Worm (Caenorhabditis elegans) whole organism, L2 larva: Measurements from ENCODE around the gene hmg-12.

Experiments
- C34F6.9 ChIP-seq: fragments of 150-350 bp; optimal IDR thresholded peaks from 2 replicates; lab custom pipeline; 2014; ENCODE audit warnings: missing biosample characterization, missing genetic modification characterization
- F13H6.1 ChIP-seq: sonication (generic microtip); optimal IDR thresholded peaks from 2 replicates; lab custom pipeline; 2016; ENCODE audit warnings: missing genetic modification characterization, missing compliant biosample characterization
- R02D3.7 ChIP-seq: fragments of 150-350 bp; optimal IDR thresholded peaks from 2 replicates; lab custom pipeline; 2014; ENCODE audit warnings: missing biosample characterization, missing genetic modification characterization
- Y55F3AM.14 ChIP-seq: fragments of 200-800 bp; sonication (Bioruptor generic); optimal IDR thresholded peaks from 2 replicates; lab custom pipeline; 2018; ENCODE audit warnings: mild to moderate bottlenecking, missing genetic modification characterization, missing compliant biosample characterization
- ZK546.5 ChIP-seq: sonication (generic microtip); optimal IDR thresholded peaks from 2 replicates; lab custom pipeline; 2017; ENCODE audit warnings: missing biosample characterization, missing genetic modification characterization
- alr-1 ChIP-seq: fragments of 150-350 bp; optimal IDR thresholded peaks from 2 replicates; lab custom pipeline; 2014; ENCODE audit warnings: missing biosample characterization, missing genetic modification characterization
- aly-2 ChIP-seq: fragments of 150-350 bp; optimal IDR thresholded peaks from 2 replicates; lab custom pipeline; 2014; ENCODE audit warnings: missing biosample characterization, missing genetic modification characterization
- ama-1 ChIP-seq: fragments of 150-350 bp; optimal IDR thresholded peaks from 2 replicates; lab custom pipeline; 2018; ENCODE audit warnings: inconsistent platforms
- blmp-1 ChIP-seq: sonication (generic microtip); optimal IDR thresholded peaks from 2 replicates; lab custom pipeline; 2017; ENCODE audit warnings: missing genetic modification characterization, mild to moderate bottlenecking, missing compliant biosample characterization, antibody characterized with exemption, moderate library complexity; ENCODE audit not compliant: insufficient read depth
- ceh-16 ChIP-seq: fragments of 150-350 bp; optimal IDR thresholded peaks from 2 replicates; lab custom pipeline; 2014; ENCODE audit warnings: missing biosample characterization, missing genetic modification characterization
- crh-2 ChIP-seq: sonication (generic microtip); optimal IDR thresholded peaks from 2 replicates; lab custom pipeline; 2017; ENCODE audit warnings: missing biosample characterization, missing genetic modification characterization
- dmd-4 ChIP-seq: sonication (generic microtip); optimal IDR thresholded peaks from 2 replicates; lab custom pipeline; 2017; ENCODE audit warnings: missing biosample characterization, missing genetic modification characterization
- egl-27 ChIP-seq: sonication (generic microtip); optimal IDR thresholded peaks from 3 replicates; lab custom pipeline; 2017; ENCODE audit warnings: missing biosample characterization, missing genetic modification reagents, missing genetic modification characterization
- elt-1 ChIP-seq: fragments of 150-350 bp; optimal IDR thresholded peaks from 2 replicates; lab custom pipeline; 2014; ENCODE audit warnings: missing biosample characterization, missing genetic modification characterization
- fos-1 ChIP-seq: fragments of 150-350 bp; optimal IDR thresholded peaks from 2 replicates; lab custom pipeline; 2014; ENCODE audit warnings: missing biosample characterization, missing genetic modification characterization
- gmeb-1 ChIP-seq: fragments of 150-350 bp; optimal IDR thresholded peaks from 2 replicates; lab custom pipeline; 2014; ENCODE audit warnings: missing biosample characterization, missing genetic modification characterization
- lin-39 ChIP-seq: fragments of 150-350 bp; optimal IDR thresholded peaks from 2 replicates; lab custom pipeline; 2014; ENCODE audit warnings: missing biosample characterization, missing genetic modification reagents, missing genetic modification characterization
- mbf-1 ChIP-seq: sonication (generic microtip); optimal IDR thresholded peaks from 2 replicates; lab custom pipeline; 2017; ENCODE audit warnings: missing biosample characterization, missing genetic modification characterization
- nhr-10 ChIP-seq: sonication (generic microtip); optimal IDR thresholded peaks from 2 replicates; lab custom pipeline; 2017; ENCODE audit warnings: missing biosample characterization, missing genetic modification characterization
- nhr-11 ChIP-seq: fragments of 150-350 bp; optimal IDR thresholded peaks from 2 replicates; lab custom pipeline; 2014; ENCODE audit warnings: missing biosample characterization, missing genetic modification characterization
- nhr-129 ChIP-seq: fragments of 150-350 bp; optimal IDR thresholded peaks from 2 replicates; lab custom pipeline; 2014; ENCODE audit warnings: missing biosample characterization, missing genetic modification characterization
- nhr-23 ChIP-seq: fragments of 150-350 bp; optimal IDR thresholded peaks from 2 replicates; lab custom pipeline; 2014; ENCODE audit warnings: missing biosample characterization, missing genetic modification reagents, missing genetic modification characterization
- nhr-237 ChIP-seq: fragments of 150-350 bp; optimal IDR thresholded peaks from 2 replicates; lab custom pipeline; 2014; ENCODE audit warnings: missing biosample characterization, missing genetic modification characterization
- nhr-25 ChIP-seq: fragments of 150-350 bp; sonication (generic microtip); optimal IDR thresholded peaks from 3 replicates; lab custom pipeline; 2014; ENCODE audit warnings: missing biosample characterization, missing genetic modification characterization
- nhr-6 ChIP-seq: fragments of 150-350 bp; optimal IDR thresholded peaks from 2 replicates; lab custom pipeline; 2014; ENCODE audit warnings: missing biosample characterization, missing genetic modification characterization
- nhr-77 ChIP-seq: fragments of 150-350 bp; optimal IDR thresholded peaks from 2 replicates; lab custom pipeline; 2014; ENCODE audit warnings: missing biosample characterization, missing genetic modification characterization
- peb-1 ChIP-seq: fragments of 150-350 bp; optimal IDR thresholded peaks from 2 replicates; lab custom pipeline; 2014; ENCODE audit warnings: missing biosample characterization, missing genetic modification characterization
- sem-4 ChIP-seq: fragments of 150-350 bp; optimal IDR thresholded peaks from 2 replicates; lab custom pipeline; 2014; ENCODE audit warnings: missing biosample characterization, missing genetic modification reagents, missing genetic modification characterization
- sma-3 ChIP-seq: sonication (generic microtip); optimal IDR thresholded peaks from 2 replicates; lab custom pipeline; 2016; ENCODE audit warnings: missing genetic modification reagents, missing genetic modification characterization, missing compliant biosample characterization
- sma-9 ChIP-seq, 2 experiments: fragments of 150-350 bp in 1 of 2; sonication (generic microtip) in 1 of 2; optimal IDR thresholded peaks; 2 replicates each; lab custom pipeline; 2014 to 2016; ENCODE audit warnings: missing genetic modification characterization in 2 of 2, mild to moderate bottlenecking in 1 of 2, missing biosample characterization in 1 of 2, missing compliant biosample characterization in 1 of 2, missing genetic modification reagents in 1 of 2, moderate library complexity in 1 of 2
- snpc-4 ChIP-seq: fragments of 150-350 bp; optimal IDR thresholded peaks from 2 replicates; lab custom pipeline; 2014; ENCODE audit warnings: missing biosample characterization, missing genetic modification characterization
- unc-39 ChIP-seq: fragments of 150-350 bp; optimal IDR thresholded peaks from 2 replicates; lab custom pipeline; 2014; ENCODE audit warnings: missing biosample characterization, missing genetic modification characterization
- unc-55 ChIP-seq: fragments of 150-350 bp; sonication (generic microtip); optimal IDR thresholded peaks from 3 replicates; lab custom pipeline; 2014; ENCODE audit warnings: missing biosample characterization, missing genetic modification reagents, missing genetic modification characterization
- unc-62 ChIP-seq: fragments of 150-350 bp; optimal IDR thresholded peaks from 2 replicates; lab custom pipeline; 2014; ENCODE audit warnings: missing biosample characterization, missing genetic modification reagents, missing genetic modification characterization
- zag-1 ChIP-seq: fragments of 150-350 bp; optimal IDR thresholded peaks from 2 replicates; lab custom pipeline; 2014; ENCODE audit warnings: missing biosample characterization, missing genetic modification characterization
- ztf-1 ChIP-seq: fragments of 200-800 bp; sonication (Bioruptor generic); conservative IDR thresholded peaks from 2 replicates; pipeline ENCODE4 v1.3.6; 2022; ENCODE audit warnings: missing genetic modification characterization, missing compliant biosample characterization

hmg-12 gene

DNA sequence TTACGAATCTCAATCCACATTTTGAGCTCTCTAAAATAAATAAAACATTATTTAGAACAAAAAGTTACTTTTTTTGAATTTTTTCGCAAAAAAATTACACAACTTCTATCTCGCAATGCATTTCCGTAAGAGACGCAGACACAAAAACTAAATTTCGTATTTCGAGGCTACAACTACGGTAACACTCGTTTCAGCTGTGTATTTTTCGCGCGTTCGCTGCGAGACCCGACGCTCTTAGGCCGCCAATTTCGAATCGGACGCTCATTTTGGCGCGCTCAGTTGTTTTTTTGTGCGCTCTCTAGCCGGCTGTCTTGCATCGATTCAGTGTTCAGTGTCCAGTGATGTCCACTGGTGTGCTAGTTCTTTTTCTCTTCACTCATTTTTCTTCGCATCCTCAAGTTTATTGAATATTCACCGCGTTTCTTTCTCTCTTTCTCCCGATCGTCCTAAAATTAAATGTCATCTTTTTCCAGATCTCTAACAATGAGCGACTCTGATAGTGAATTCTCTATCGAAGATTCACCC is 41.6 kb upstream of the hmg-12 start, which contains the start of the genes npp-3 and top-2 (continued):
- TF ChIP-seq snpc-4 (peak; percentile 79), gmeb-1 (tag; lab: Kevin White, UChicago) (peak; percentile 98), lin-39 (tag; lab: Kevin White, UChicago) (no peak), ztf-1 (no peak), blmp-1 (tag; lab: Kevin White, UChicago) (peak; percentile 16), nhr-237 (peak; percentile 27), nhr-6 (tag; lab: Kevin White, UChicago) (peak; percentile 79), egl-27 (peak; percentile 83), dmd-4 (tag; lab: Kevin White, UChicago) (no peak)

DNA sequence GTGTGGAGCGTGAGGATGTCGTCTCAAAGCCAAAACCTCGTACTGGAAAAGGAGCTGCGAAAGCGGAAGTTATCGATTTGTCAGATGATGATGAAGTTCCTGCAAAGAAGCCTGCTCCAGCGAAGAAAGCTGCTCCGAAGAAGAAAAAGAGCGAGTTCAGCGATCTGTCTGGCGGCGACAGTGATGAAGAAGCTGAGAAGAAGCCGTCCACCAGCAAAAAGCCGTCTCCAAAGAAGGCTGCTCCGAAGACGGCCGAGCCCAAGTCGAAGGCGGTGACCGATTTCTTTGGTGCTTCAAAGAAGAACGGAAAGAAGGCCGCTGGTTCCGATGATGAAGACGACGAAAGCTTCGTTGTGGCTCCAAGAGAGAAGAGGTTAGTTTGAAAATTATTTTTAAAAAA is 36.5 kb upstream of the hmg-12 start:
- TF ChIP-seq ZK546.5 (tag; lab: Kevin White, UChicago), result no peak
- no peak for TF ChIP-seq sma-9 (GFP tag; optimal IDR thresholded peaks at IDR 0.05; lab: Kevin White, UChicago)
- no peak for TF ChIP-seq sma-9 (tag; optimal IDR thresholded peaks at IDR 0.05; lab: Kevin White, UChicago)
- TF ChIP-seq F13H6.1 (tag; lab: Kevin White, UChicago), result no peak
- no peak for TF ChIP-seq sma-3 (GFP tag; lab: Kevin White, UChicago)
- no peak for TF ChIP-seq ztf-1
- no peak for TF ChIP-seq peb-1 (tag; lab: Kevin White, UChicago)
- no peak for TF ChIP-seq nhr-77
- TF ChIP-seq R02D3.7 (tag; lab: Kevin White, UChicago), result no peak
- no peak for TF ChIP-seq nhr-11 (tag; lab: Kevin White, UChicago)
- no peak for TF ChIP-seq C34F6.9
- TF ChIP-seq egl-27, result no peak
- TF ChIP-seq unc-62 (GFP tag; lab: Kevin White, UChicago), result no peak
- TF ChIP-seq unc-39 (tag; lab: Kevin White, UChicago), result no peak
- no peak for TF ChIP-seq sem-4 (tag; lab: Kevin White, UChicago)
- no peak for TF ChIP-seq nhr-10 (tag; lab: Kevin White, UChicago)
- TF ChIP-seq crh-2, result no peak
- TF ChIP-seq alr-1 (tag; lab: Kevin White, UChicago), result no peak
- TF ChIP-seq nhr-23 (tag; lab: Kevin White, UChicago), result no peak
- no peak for TF ChIP-seq aly-2 (tag; lab: Kevin White, UChicago)

DNA sequence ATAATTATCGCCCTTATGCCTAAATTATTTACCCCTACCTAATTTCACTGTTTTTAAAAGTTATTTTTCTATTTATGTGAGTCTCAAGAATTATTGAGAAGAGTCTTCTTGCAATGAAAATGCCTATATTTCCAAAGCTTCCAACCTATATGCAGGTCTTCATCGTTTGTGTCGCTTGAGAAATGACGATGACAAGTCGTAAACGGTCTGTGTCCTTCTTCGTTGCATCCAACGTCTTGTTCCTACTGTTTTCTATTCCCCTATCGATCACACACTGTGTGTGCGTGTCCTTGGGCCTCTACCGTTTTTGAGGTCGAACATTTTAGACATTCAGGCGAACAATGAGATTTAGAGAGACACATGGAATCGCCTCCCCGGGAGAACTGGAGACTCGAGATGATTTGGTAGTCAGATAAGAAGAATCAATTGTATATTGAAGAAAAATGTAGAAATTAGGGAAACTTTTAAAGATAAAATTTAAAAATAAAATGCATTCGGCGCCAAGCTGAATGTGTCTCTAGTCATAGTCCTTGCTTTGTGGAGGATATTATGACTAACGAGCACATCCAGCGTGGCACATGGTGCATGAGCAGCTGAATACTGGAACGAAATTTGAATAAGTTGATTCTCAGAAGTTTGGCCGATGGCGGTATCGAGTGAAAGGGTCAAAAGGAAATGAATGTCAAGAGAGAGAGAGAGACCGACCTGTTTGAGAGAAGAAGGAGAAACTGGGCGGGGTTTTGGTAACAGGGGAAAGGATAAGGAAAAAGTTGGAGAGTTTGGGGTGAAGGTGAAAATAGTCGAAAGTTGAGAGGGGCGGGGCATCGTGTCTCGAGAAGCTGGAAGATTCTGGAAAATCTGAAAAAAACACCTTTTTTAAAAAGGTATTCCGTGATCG is 35.6 kb upstream of the hmg-12 start:
- no peak for TF ChIP-seq peb-1 (tag; lab: Kevin White, UChicago)
- TF ChIP-seq nhr-25 (tag; lab: Kevin White, UChicago), result peak; percentile 69
- TF ChIP-seq dmd-4 (tag; lab: Kevin White, UChicago), result no peak
- TF ChIP-seq nhr-237, result no peak
- TF ChIP-seq nhr-6 (tag; lab: Kevin White, UChicago), result no peak
- TF ChIP-seq ceh-16 (tag; lab: Kevin White, UChicago), result peak; percentile 10
- peak; percentile 36 for TF ChIP-seq nhr-129 (tag; lab: Kevin White, UChicago)
- TF ChIP-seq crh-2, result peak; percentile 17
- no peak for TF ChIP-seq fos-1 (tag; lab: Kevin White, UChicago)
- TF ChIP-seq blmp-1 (tag; lab: Kevin White, UChicago), result peak; percentile 97
- no peak for TF ChIP-seq sma-9 (GFP tag; optimal IDR thresholded peaks at IDR 0.05; lab: Kevin White, UChicago)
- TF ChIP-seq sma-9 (tag; optimal IDR thresholded peaks at IDR 0.05; lab: Kevin White, UChicago), result no peak
- TF ChIP-seq unc-62 (GFP tag; lab: Kevin White, UChicago), result no peak
- peak; percentile 64 for TF ChIP-seq ama-1 (lab: Kevin White, UChicago)

DNA sequence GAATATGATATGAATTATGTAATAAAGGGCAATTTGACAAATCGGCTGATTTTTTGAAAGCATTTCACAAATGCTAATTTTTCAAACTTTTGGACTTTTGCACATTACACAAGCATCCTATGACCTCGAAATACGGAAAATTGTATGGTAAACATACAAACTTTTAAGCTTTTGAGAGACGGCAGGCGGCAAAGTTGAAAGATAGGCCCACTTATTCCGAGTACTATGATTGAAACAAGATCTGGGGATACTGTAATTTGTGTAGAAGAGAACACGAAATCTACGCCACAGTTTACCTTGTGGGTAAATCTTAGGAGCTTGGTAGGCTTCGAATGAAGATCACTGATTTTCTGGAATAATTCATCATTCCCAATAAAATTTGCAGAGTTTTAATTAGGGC is 32.7 kb upstream of the hmg-12 start, which contains the start of gene ZK930.6:
Gene ZK930.6 (plus strand): TSS at position 301 of the 400 bp plus-strand sequence.
- no peak for TF ChIP-seq zag-1 (tag; lab: Kevin White, UChicago)
- no peak for TF ChIP-seq mbf-1
- TF ChIP-seq elt-1 (tag; lab: Kevin White, UChicago), result no peak
- TF ChIP-seq unc-62 (GFP tag; lab: Kevin White, UChicago), result no peak
- TF ChIP-seq Y55F3AM.14 (GFP tag; lab: Kevin White, UChicago), result no peak
- no peak for TF ChIP-seq C34F6.9
- TF ChIP-seq nhr-77, result no peak
- TF ChIP-seq nhr-25 (tag; lab: Kevin White, UChicago), result no peak
- TF ChIP-seq unc-55 (GFP tag; lab: Kevin White, UChicago), result no peak
